Worm (Caenorhabditis elegans): ENCODE data around the gene T19C3.6.

ce11 chrIII:598168-598567 is 33.2 kb downstream of the T19C3.6 start:
- TF ChIP-seq hlh-15 (tag; optimal IDR thresholded peaks at IDR 0.05) (no peak), ceh-6 (GFP tag; optimal IDR thresholded peaks at IDR 0.05) (no peak), fkh-6 (tag; optimal IDR thresholded peaks at IDR 0.05) (no peak), unc-86 (tag; optimal IDR thresholded peaks at IDR 0.05) (no peak), lin-11 (tag; optimal IDR thresholded peaks at IDR 0.05) (no peak), unc-42 (tag; optimal IDR thresholded peaks at IDR 0.05) (peak; percentile 96), elt-2 (tag; optimal IDR thresholded peaks at IDR 0.05) (no peak), nfya-1 (tag; optimal IDR thresholded peaks at IDR 0.05) (peak; percentile 63), eyg-1 (tag; optimal IDR thresholded peaks at IDR 0.05) (peak; percentile 22), ama-1 (optimal IDR thresholded peaks at IDR 0.05) (no peak), ceh-34 (tag; optimal IDR thresholded peaks at IDR 0.05) (peak; percentile 50)
